Worm (Caenorhabditis elegans) whole organism, early embryonic: ENCODE measurements around the gene col-107.

Experiments used
- B0310.2 ChIP-seq: sonication (generic microtip); optimal IDR thresholded peaks from 2 replicates; lab custom pipeline; 2016; ENCODE audit warnings: mild to moderate bottlenecking, missing genetic modification characterization, missing compliant biosample characterization
- F13C5.2 ChIP-seq: sonication (generic microtip); optimal IDR thresholded peaks from 2 replicates; lab custom pipeline; 2017; ENCODE audit warnings: mild to moderate bottlenecking, missing genetic modification characterization, inconsistent platforms, missing compliant biosample characterization
- aly-1 ChIP-seq: sonication (generic microtip); optimal IDR thresholded peaks from 2 replicates; lab custom pipeline; 2016; ENCODE audit warnings: missing genetic modification characterization, missing compliant biosample characterization
- ama-1 ChIP-seq: fragments of 150-350 bp; optimal IDR thresholded peaks from 2 replicates; lab custom pipeline; 2014
- ceh-13 ChIP-seq: fragments of 200-800 bp; sonication (Bioruptor generic); optimal IDR thresholded peaks from 2 replicates; lab custom pipeline; 2018; ENCODE audit warnings: mild to moderate bottlenecking, missing genetic modification characterization, missing compliant biosample characterization
- ceh-36 ChIP-seq: sonication (generic microtip); optimal IDR thresholded peaks from 2 replicates; lab custom pipeline; 2016; ENCODE audit warnings: missing genetic modification characterization, inconsistent platforms, missing compliant biosample characterization
- ets-7 ChIP-seq: sonication (generic microtip); optimal IDR thresholded peaks from 2 replicates; lab custom pipeline; 2016; ENCODE audit warnings: missing genotype, missing genetic modification characterization, missing compliant biosample characterization
- flt-1 ChIP-seq: fragments of 200-800 bp; sonication (Bioruptor generic); IDR thresholded peaks from 2 replicates; pipeline ENCODE4 v1.3.6; 2022; ENCODE audit warnings: missing genetic modification characterization, missing compliant biosample characterization
- hmbx-1 ChIP-seq: sonication (generic microtip); optimal IDR thresholded peaks from 2 replicates; lab custom pipeline; 2016; ENCODE audit warnings: mild to moderate bottlenecking, missing genetic modification characterization, missing compliant biosample characterization
- hmg-4 ChIP-seq: fragments of 200-800 bp; sonication (Bioruptor generic); optimal IDR thresholded peaks from 2 replicates; lab custom pipeline; 2018; ENCODE audit warnings: mild to moderate bottlenecking, missing genetic modification characterization, missing compliant biosample characterization
- hnd-1 ChIP-seq: sonication (generic microtip); optimal IDR thresholded peaks from 2 replicates; lab custom pipeline; 2016; ENCODE audit warnings: missing genetic modification characterization, missing compliant biosample characterization
- pes-1 ChIP-seq: fragments of 200-800 bp; sonication (Bioruptor generic); IDR thresholded peaks from 2 replicates; pipeline ENCODE4 v1.3.6; 2022; ENCODE audit warnings: missing genetic modification reagents, missing genetic modification characterization, missing compliant biosample characterization
- scrt-1 ChIP-seq: fragments of 200-800 bp; sonication (Bioruptor generic); IDR thresholded peaks from 2 replicates; pipeline ENCODE4 v1.3.6; 2022; ENCODE audit warnings: missing genetic modification characterization, missing compliant biosample characterization
- sea-1 ChIP-seq: fragments of 200-800 bp; sonication (Bioruptor generic); conservative IDR thresholded peaks from 2 replicates; pipeline ENCODE4 v1.3.6; 2022; ENCODE audit warnings: missing genetic modification characterization, missing compliant biosample characterization
- tbx-11 ChIP-seq: fragments of 200-800 bp; sonication (Bioruptor generic); IDR thresholded peaks from 2 replicates; pipeline ENCODE4 v1.3.6; 2022; ENCODE audit warnings: missing genetic modification characterization, missing compliant biosample characterization
- tbx-37 ChIP-seq: fragments of 200-800 bp; sonication (Bioruptor generic); conservative IDR thresholded peaks from 2 replicates; pipeline ENCODE4 v1.3.6; 2022; ENCODE audit warnings: missing genetic modification reagents, missing genetic modification characterization, missing compliant biosample characterization
- tra-4 ChIP-seq: sonication (generic microtip); optimal IDR thresholded peaks from 2 replicates; lab custom pipeline; 2017; ENCODE audit warnings: missing genetic modification characterization, missing compliant biosample characterization

Gene col-107

ce11 chrIV:1522358-1522757 lies 26.2 kb upstream of the col-107 start:
- TF ChIP-seq scrt-1 (GFP tag; lab: Robert Waterston, UW) (no peak), tbx-11 (GFP tag; lab: Robert Waterston, UW) (no peak), ets-7 (tag; lab: Kevin White, UChicago) (no peak)

DNA sequence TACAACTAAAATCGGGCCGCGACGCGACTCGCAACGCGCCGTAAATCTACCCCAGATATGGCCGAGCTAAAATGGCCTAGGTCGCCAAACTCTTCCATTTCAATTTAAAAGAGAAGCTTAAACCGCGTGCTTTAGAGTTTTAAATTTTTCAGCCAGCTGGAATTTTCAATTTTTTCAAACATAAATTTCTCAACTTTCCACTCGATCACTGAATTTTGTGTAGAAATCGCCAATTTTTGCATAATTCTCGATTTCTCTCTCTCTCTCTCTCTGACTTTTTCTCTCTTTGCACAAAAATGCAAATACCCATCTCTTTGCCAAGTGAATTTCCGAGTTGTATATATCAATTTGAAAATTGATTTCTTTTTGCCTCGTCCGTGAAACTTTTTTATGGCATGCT lies 25.1 kb upstream of the col-107 start, which contains the start of gene K03H6.1:
Gene K03H6.1 (plus strand): TSS at position 301 of the 400 bp plus-strand sequence.
- TF ChIP-seq B0310.2 (tag; lab: Kevin White, UChicago) = no peak
- TF ChIP-seq hmbx-1 (tag; lab: Kevin White, UChicago) = no peak
- TF ChIP-seq scrt-1 (GFP tag; lab: Robert Waterston, UW) = no peak
- no peak for TF ChIP-seq hnd-1
- TF ChIP-seq tbx-37 (GFP tag; lab: Robert Waterston, UW) = no peak
- no peak for TF ChIP-seq ceh-13 (GFP tag; lab: Kevin White, UChicago)
- no peak for TF ChIP-seq ceh-36 (tag; lab: Kevin White, UChicago)
- TF ChIP-seq ets-7 (tag; lab: Kevin White, UChicago) = no peak
- TF ChIP-seq F13C5.2 = no peak

ce11 chrIV:1536316-1536715 lies 12.2 kb upstream of the col-107 start, which contains the start of gene K03H6.5:
Gene K03H6.5, minus strand, starts transcription at chrIV:1536416.
- TF ChIP-seq aly-1 (tag; lab: Kevin White, UChicago) (no peak), hnd-1 (no peak), scrt-1 (GFP tag; lab: Robert Waterston, UW) (no peak), pes-1 (GFP tag; lab: Robert Waterston, UW) (no peak), hmg-4 (GFP tag; lab: Kevin White, UChicago) (no peak), flt-1 (GFP tag; lab: Robert Waterston, UW) (no peak), tbx-11 (GFP tag; lab: Robert Waterston, UW) (no peak), tra-4 (tag; lab: Kevin White, UChicago) (no peak), ceh-13 (GFP tag; lab: Kevin White, UChicago) (no peak), sea-1 (no peak), F13C5.2 (no peak), hmbx-1 (tag; lab: Kevin White, UChicago) (no peak), ama-1 (lab: Kevin White, UChicago) (no peak), B0310.2 (tag; lab: Kevin White, UChicago) (no peak), tbx-37 (GFP tag; lab: Robert Waterston, UW) (no peak), ceh-36 (tag; lab: Kevin White, UChicago) (no peak), ets-7 (tag; lab: Kevin White, UChicago) (no peak)

DNA sequence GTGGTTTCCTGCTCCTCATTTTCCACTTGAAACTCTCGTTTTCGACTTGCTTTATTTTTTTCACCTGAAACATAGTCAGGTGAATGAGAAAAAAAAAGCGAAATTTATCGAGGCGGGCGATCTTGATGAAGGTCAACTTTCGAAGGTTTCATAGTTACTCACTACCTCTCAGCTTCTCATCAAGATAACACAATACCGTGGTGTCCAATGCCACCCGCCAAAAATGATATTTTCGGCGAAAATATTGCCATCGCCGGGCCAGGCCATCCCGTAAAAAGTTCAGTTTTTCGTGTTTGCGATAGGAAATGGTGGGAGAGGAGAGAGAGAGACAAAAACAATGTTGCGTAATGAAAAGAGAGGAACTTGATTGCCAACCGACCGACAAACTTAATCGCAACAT lies 1.4 kb upstream of the col-107 start:
- TF ChIP-seq B0310.2 (tag; lab: Kevin White, UChicago) (no peak), scrt-1 (GFP tag; lab: Robert Waterston, UW) (no peak), sea-1 (no peak), hnd-1 (no peak), pes-1 (GFP tag; lab: Robert Waterston, UW) (no peak), F13C5.2 (no peak), hmbx-1 (tag; lab: Kevin White, UChicago) (no peak), tra-4 (tag; lab: Kevin White, UChicago) (no peak), ceh-36 (tag; lab: Kevin White, UChicago) (no peak), ceh-13 (GFP tag; lab: Kevin White, UChicago) (no peak), aly-1 (tag; lab: Kevin White, UChicago) (no peak)

ce11 chrIV:1549095-1550093 lies 873 bp downstream of the col-107 start:
- peak; percentile 1 for TF ChIP-seq aly-1 (tag; lab: Kevin White, UChicago)
- TF ChIP-seq tbx-37 (GFP tag; lab: Robert Waterston, UW) = no peak
- no peak for TF ChIP-seq F13C5.2

DNA sequence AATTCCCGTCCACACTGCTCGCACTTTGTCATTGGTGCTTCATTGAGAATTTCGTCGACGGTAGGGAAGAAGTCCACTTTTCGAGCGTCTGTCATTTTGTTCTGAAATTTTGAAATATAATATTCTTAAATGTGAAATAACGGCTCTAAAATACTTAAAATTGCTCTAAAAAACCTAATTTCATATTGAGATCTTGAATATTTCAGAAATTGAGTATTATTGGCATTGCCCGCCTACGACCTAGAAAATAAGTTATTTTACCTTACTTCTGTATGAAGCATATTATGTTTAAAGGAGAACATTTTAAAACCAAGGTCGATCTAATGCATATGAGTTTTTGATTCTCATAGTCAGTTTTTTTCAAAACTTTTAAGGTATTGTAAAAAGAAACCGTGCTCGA lies 1.6 kb downstream of the col-107 start, which contains the start of gene C34H4.5:
Gene C34H4.5 (minus strand): TSS at position 101 of the 400 bp plus-strand sequence.
- TF ChIP-seq ceh-36 (tag; lab: Kevin White, UChicago) (no peak), F13C5.2 (no peak), ceh-13 (GFP tag; lab: Kevin White, UChicago) (no peak), hnd-1 (no peak), tra-4 (tag; lab: Kevin White, UChicago) (no peak)

ce11 chrIV:1550578-1550977 lies 2.1 kb downstream of the col-107 start, which contains the start of gene tag-244:
Gene tag-244, plus strand, starts transcription at chrIV:1550878.
- TF ChIP-seq tbx-11 (GFP tag; lab: Robert Waterston, UW) = no peak

ce11 chrIV:1553195-1553918 lies 4.8 kb downstream of the col-107 start, which contains the start of gene C34H4.2:
Gene C34H4.2, plus strand, starts transcription at chrIV:1553752.
- no peak for TF ChIP-seq hmbx-1 (tag; lab: Kevin White, UChicago)
- no peak for TF ChIP-seq ama-1 (lab: Kevin White, UChicago)
- no peak for TF ChIP-seq F13C5.2
- no peak for TF ChIP-seq scrt-1 (GFP tag; lab: Robert Waterston, UW)
- no peak for TF ChIP-seq ets-7 (tag; lab: Kevin White, UChicago)
- TF ChIP-seq tbx-11 (GFP tag; lab: Robert Waterston, UW) = no peak
- TF ChIP-seq flt-1 (GFP tag; lab: Robert Waterston, UW) = no peak
- TF ChIP-seq pes-1 (GFP tag; lab: Robert Waterston, UW) = no peak
- TF ChIP-seq B0310.2 (tag; lab: Kevin White, UChicago) = no peak
- TF ChIP-seq sea-1 = no peak
- no peak for TF ChIP-seq ceh-36 (tag; lab: Kevin White, UChicago)
- TF ChIP-seq hmg-4 (GFP tag; lab: Kevin White, UChicago) = no peak
- no peak for TF ChIP-seq aly-1 (tag; lab: Kevin White, UChicago)
- no peak for TF ChIP-seq tra-4 (tag; lab: Kevin White, UChicago)
- TF ChIP-seq hnd-1 = no peak
- no peak for TF ChIP-seq ceh-13 (GFP tag; lab: Kevin White, UChicago)
